Fruit fly (Drosophila melanogaster): ENCODE measurements around the gene RabGGTb.

RabGGTb gene

DNA sequence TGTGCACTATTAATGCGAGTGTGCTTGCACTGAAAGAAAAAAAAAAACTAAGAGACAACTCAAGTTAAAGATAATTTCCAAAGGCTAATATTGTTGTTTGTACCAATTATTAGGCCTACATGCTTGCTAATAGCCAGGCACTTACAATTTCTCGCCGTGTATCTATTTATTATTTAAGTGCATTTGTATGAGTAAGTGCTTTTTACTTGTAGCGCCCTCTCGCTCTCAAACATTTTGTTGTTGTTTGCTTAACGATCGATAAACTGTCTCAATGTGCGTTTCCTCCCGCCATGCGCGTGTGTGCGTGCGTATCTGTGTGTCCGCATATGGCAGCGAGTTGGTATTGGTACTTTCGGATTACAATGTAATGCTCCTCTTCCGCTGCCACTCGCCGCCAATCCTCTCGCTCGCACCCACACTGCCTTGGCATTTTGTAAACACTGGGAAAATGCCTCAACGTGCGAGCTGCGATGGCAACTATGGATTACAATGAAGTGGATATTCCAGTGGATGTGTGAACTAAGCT is 18.2 kb downstream of the RabGGTb start (continued):
- TF ChIP-seq CG6175 (GFP tag; IDR thresholded peaks at IDR 0.05), result peak; percentile 26; the same call in 1 of the 3 replicates
- TF ChIP-seq mld (GFP tag; IDR thresholded peaks at IDR 0.05; ENCODE audit: partially characterized antibody), result no peak
- no peak for TF ChIP-seq CG15011 (GFP tag; optimal IDR thresholded peaks at IDR 0.05)
- no peak for TF ChIP-seq Ravus (GFP tag; IDR thresholded peaks at IDR 0.05)
- no peak for TF ChIP-seq Opbp (GFP tag; IDR thresholded peaks at IDR 0.05; ENCODE audit: partially characterized antibody)
- no peak for TF ChIP-seq CG42726 (GFP tag; IDR thresholded peaks at IDR 0.05; ENCODE audit: partially characterized antibody)
- TF ChIP-seq Sin3A (optimal IDR thresholded peaks at IDR 0.05), result no peak
- peak; percentile 90 for TF ChIP-seq ttk (GFP tag; IDR thresholded peaks at IDR 0.05)
- peak; percentile 84 for TF ChIP-seq E2f1 (GFP tag; IDR thresholded peaks at IDR 0.05)
- no peak for TF ChIP-seq fru (optimal IDR thresholded peaks at IDR 0.05)
- peak; percentile 72 for TF ChIP-seq repo (GFP tag; optimal IDR thresholded peaks at IDR 0.05)
- peak; percentile 83; the same call in 1 of the 2 replicates for TF ChIP-seq ranshi (GFP tag; IDR thresholded peaks at IDR 0.05)
- peak; percentile 7 for TF ChIP-seq Spps (tag; optimal IDR thresholded peaks at IDR 0.05)
- peak; percentile 46; the same call in 1 of the 2 replicates for TF ChIP-seq CG5953 (GFP tag; IDR thresholded peaks at IDR 0.05)
- no peak for TF ChIP-seq bbx (GFP tag; IDR thresholded peaks at IDR 0.05; ENCODE audit: partially characterized antibody)
- TF ChIP-seq lmd (GFP tag; IDR thresholded peaks at IDR 0.05), result peak; percentile 86
- TF ChIP-seq CHES-1-like (GFP tag; optimal IDR thresholded peaks at IDR 0.05), result peak; percentile 76
- peak; percentile 90; the same call in 2 of the 3 replicates for TF ChIP-seq CG2199 (GFP tag; IDR thresholded peaks at IDR 0.05)
- TF ChIP-seq CG14965 (GFP tag; optimal IDR thresholded peaks at IDR 0.05; ENCODE audit: borderline replicate concordance), result peak; percentile 9
- peak; percentile 52 for TF ChIP-seq CG3163 (GFP tag; optimal IDR thresholded peaks at IDR 0.05)
- no peak for TF ChIP-seq hbn (GFP tag; IDR thresholded peaks at IDR 0.05; ENCODE audit: partially characterized antibody)
- TF ChIP-seq CG7271 (tag; optimal IDR thresholded peaks at IDR 0.05), result peak; percentile 17
- peak; percentile 86 to 87 for TF ChIP-seq dpn (GFP tag; optimal IDR thresholded peaks at IDR 0.05)
- TF ChIP-seq CG2202 (tag; optimal IDR thresholded peaks at IDR 0.05), result peak; percentile 61
- no peak for TF ChIP-seq Stat92E (GFP tag; optimal IDR thresholded peaks at IDR 0.05)
- no peak for TF ChIP-seq ash1 (GFP tag; optimal IDR thresholded peaks at IDR 0.05)
- peak; percentile 39 for TF ChIP-seq CG4854 (GFP tag; optimal IDR thresholded peaks at IDR 0.05)
- peak; percentile 84 for TF ChIP-seq CG7839 (tag; optimal IDR thresholded peaks at IDR 0.05)
- no peak for TF ChIP-seq tna (GFP tag; IDR thresholded peaks at IDR 0.05; ENCODE audit: partially characterized antibody)
- no peak for TF ChIP-seq z (GFP tag; IDR thresholded peaks at IDR 0.05)
- TF ChIP-seq CG14710 (tag; optimal IDR thresholded peaks at IDR 0.05), result peak; percentile 58
- peak; percentile 88 for TF ChIP-seq sisA (GFP tag; IDR thresholded peaks at IDR 0.05)
- TF ChIP-seq ac (GFP tag; optimal IDR thresholded peaks at IDR 0.05), result peak; percentile 43
- TF ChIP-seq fd64A (GFP tag; optimal IDR thresholded peaks at IDR 0.05), result peak; percentile 62
- TF ChIP-seq NC2α (GFP tag; optimal IDR thresholded peaks at IDR 0.05), result peak; percentile 77
- TF ChIP-seq sqz (GFP tag; optimal IDR thresholded peaks at IDR 0.05), result no peak
- peak; percentile 58 for TF ChIP-seq grau (tag; optimal IDR thresholded peaks at IDR 0.05)
- TF ChIP-seq Nf-YA (GFP tag; IDR thresholded peaks at IDR 0.05), result peak; percentile 66
- TF ChIP-seq crc (GFP tag; optimal IDR thresholded peaks at IDR 0.05), result peak; percentile 65
- peak; percentile 59; the same call in 1 of the 2 replicates for TF ChIP-seq Rfx (GFP tag; IDR thresholded peaks at IDR 0.05)
- no peak for TF ChIP-seq amos (GFP tag; IDR thresholded peaks at IDR 0.05; ENCODE audit: partially characterized antibody)
- peak; percentile 32 for TF ChIP-seq Nf-YB (GFP tag; optimal IDR thresholded peaks at IDR 0.05)
- TF ChIP-seq Trl (optimal IDR thresholded peaks at IDR 0.05), result peak in 1 of 2 experiments; percentile 5
- TF ChIP-seq Trl (GFP tag; optimal IDR thresholded peaks at IDR 0.05), result peak; percentile 85
- peak; percentile 74 for TF ChIP-seq CG13123 (GFP tag; optimal IDR thresholded peaks at IDR 0.05)
- peak; percentile 69 for TF ChIP-seq wdn (GFP tag; IDR thresholded peaks at IDR 0.05)
- peak; percentile 86 for TF ChIP-seq CG6689 (GFP tag; IDR thresholded peaks at IDR 0.05)
- TF ChIP-seq CG17186 (GFP tag; optimal IDR thresholded peaks at IDR 0.05), result no peak
- TF ChIP-seq tx (GFP tag; optimal IDR thresholded peaks at IDR 0.05), result peak; percentile 73
- TF ChIP-seq MTF-1 (GFP tag; optimal IDR thresholded peaks at IDR 0.05; ENCODE audit: borderline replicate concordance), result peak; percentile 19
- TF ChIP-seq Oli (tag; optimal IDR thresholded peaks at IDR 0.05), result peak; percentile 83

Data from whole organism, embryonic.